Fruit fly (Drosophila melanogaster): ENCODE results near the gene Mur18B.
A peak's percentile ranks its signal among the peaks of the same experiment; 100 is the strongest.

Gene Mur18B

dm6 chrX:19166152-19166935 lies 46.7 kb upstream of the Mur18B start (continued):
- TF ChIP-seq CG3995 (GFP tag; optimal IDR thresholded peaks at IDR 0.05) (no peak), sima (GFP tag; optimal IDR thresholded peaks at IDR 0.05) (no peak), Doc2 (GFP tag; IDR thresholded peaks at IDR 0.05) (no peak), tup (GFP tag; optimal IDR thresholded peaks at IDR 0.05) (no peak), CG18619 (GFP tag; optimal IDR thresholded peaks at IDR 0.05) (peak; percentile 37), CkIIα-i1 (GFP tag; IDR thresholded peaks at IDR 0.05) (no peak), Dek (tag; optimal IDR thresholded peaks at IDR 0.05) (peak; percentile 50), CG10462 (GFP tag; optimal IDR thresholded peaks at IDR 0.05) (no peak), fd96Cb (tag; optimal IDR thresholded peaks at IDR 0.05) (peak; percentile 24), pita (GFP tag; optimal IDR thresholded peaks at IDR 0.05) (no peak), CG6175 (GFP tag; IDR thresholded peaks at IDR 0.05) (no peak), CG13287 (GFP tag; IDR thresholded peaks at IDR 0.05; ENCODE audit: partially characterized antibody) (no peak), CG9609 (GFP tag; optimal IDR thresholded peaks at IDR 0.05) (no peak), CG4404 (GFP tag; IDR thresholded peaks at IDR 0.05) (no peak), tap (tag; optimal IDR thresholded peaks at IDR 0.05) (no peak), Antp (GFP tag; optimal IDR thresholded peaks at IDR 0.05) (peak; percentile 27), NFAT (GFP tag; IDR thresholded peaks at IDR 0.05) (no peak), Mrtf (GFP tag; IDR thresholded peaks at IDR 0.05) (0 out of 3 replicates have a peak, but pooled peaks have one; percentile 3), HLHmδ (GFP tag; optimal IDR thresholded peaks at IDR 0.05) (no peak), CG4424 (GFP tag; optimal IDR thresholded peaks at IDR 0.05) (no peak), B-H2 (GFP tag; optimal IDR thresholded peaks at IDR 0.05) (no peak), onecut (GFP tag; IDR thresholded peaks at IDR 0.05) (no peak), Ets97D (GFP tag; optimal IDR thresholded peaks at IDR 0.05) (no peak), CG14860 (GFP tag; IDR thresholded peaks at IDR 0.05; ENCODE audit: partially characterized antibody) (no peak), Ptx1 (GFP tag; IDR thresholded peaks at IDR 0.05) (peak; percentile 6; the same call in 1 of the 2 replicates), Ssrp (tag; optimal IDR thresholded peaks at IDR 0.05) (peak; percentile 10), nerfin-2 (GFP tag; IDR thresholded peaks at IDR 0.05; ENCODE audit: partially characterized antibody) (no peak), ranshi (GFP tag; IDR thresholded peaks at IDR 0.05) (no peak), NC2α (GFP tag; optimal IDR thresholded peaks at IDR 0.05) (no peak), dmrt11E (tag; optimal IDR thresholded peaks at IDR 0.05) (no peak), CG17802 (tag; optimal IDR thresholded peaks at IDR 0.05) (no peak), CG7839 (tag; optimal IDR thresholded peaks at IDR 0.05) (peak; percentile 60), br (optimal IDR thresholded peaks at IDR 0.05) (no peak), CG12942 (GFP tag; optimal IDR thresholded peaks at IDR 0.05) (peak; percentile 7), Hmr (GFP tag; optimal IDR thresholded peaks at IDR 0.05) (peak; percentile 51), HLH4C (GFP tag; IDR thresholded peaks at IDR 0.05; ENCODE audit: partially characterized antibody) (no peak), Oaz (GFP tag; IDR thresholded peaks at IDR 0.05) (0 out of 2 replicates have a peak, but pooled peaks have one; percentile 32), grau (tag; optimal IDR thresholded peaks at IDR 0.05) (peak; percentile 58), Atf-2 (GFP tag; optimal IDR thresholded peaks at IDR 0.05) (no peak), sr (GFP tag; IDR thresholded peaks at IDR 0.05) (no peak), Tbp (GFP tag; optimal IDR thresholded peaks at IDR 0.05) (no peak), CG7271 (tag; optimal IDR thresholded peaks at IDR 0.05) (no peak), CG13296 (GFP tag; optimal IDR thresholded peaks at IDR 0.05) (peak; percentile 18), CG9876 (GFP tag; optimal IDR thresholded peaks at IDR 0.05) (no peak), Elba2 (GFP tag; optimal IDR thresholded peaks at IDR 0.05) (no peak), ro (GFP tag; IDR thresholded peaks at IDR 0.05) (no peak), gce (GFP tag; IDR thresholded peaks at IDR 0.05) (no peak), cwo (GFP tag; optimal IDR thresholded peaks at IDR 0.05) (peak; percentile 9), CG11696 (GFP tag; IDR thresholded peaks at IDR 0.05) (peak; percentile 81), eve (GFP tag; optimal IDR thresholded peaks at IDR 0.05) (peak in 1 of 2 experiments; percentile 46)
